Fruit fly (Drosophila melanogaster) whole organism, embryonic: ENCODE measurements around the gene CG17105.

Experiments used
- Ada2b ChIP-seq: fragments of 200-800 bp; sonication (Bioruptor generic); IDR thresholded peaks from 2 replicates; pipeline ENCODE4 v1.3.6; 2022; ENCODE audit warnings: missing biosample characterization, missing genetic modification characterization
- CG10147 ChIP-seq: fragments of 200-800 bp; sonication (Bioruptor generic); optimal IDR thresholded peaks from 2 replicates; lab custom pipeline; 2019; ENCODE audit warnings: missing biosample characterization, mild to moderate bottlenecking, missing genetic modification characterization, moderate library complexity
- CG10565 ChIP-seq: fragments of 200-800 bp; sonication (Bioruptor generic); optimal IDR thresholded peaks from 3 replicates; lab custom pipeline; 2016; ENCODE audit warnings: missing biosample characterization, mild to moderate bottlenecking, missing genetic modification characterization
- CG10654 ChIP-seq: fragments of 200-800 bp; sonication (Bioruptor generic); optimal IDR thresholded peaks from 2 replicates; lab custom pipeline; 2016; ENCODE audit warnings: missing biosample characterization, missing genetic modification characterization
- CG11247 ChIP-seq: fragments of 200-800 bp; sonication (Bioruptor generic); IDR thresholded peaks from 2 replicates; pipeline ENCODE4 v1.3.6; 2022; ENCODE audit warnings: missing biosample characterization, missing genetic modification characterization
- CG14965 ChIP-seq: fragments of 200-800 bp; sonication (Bioruptor generic); optimal IDR thresholded peaks from 2 replicates; lab custom pipeline; 2016; ENCODE audit warnings: missing biosample characterization, missing genetic modification characterization, borderline replicate concordance
- CG15011 ChIP-seq: fragments of 200-800 bp; sonication (Bioruptor generic); optimal IDR thresholded peaks from 3 replicates; lab custom pipeline; 2018; ENCODE audit warnings: missing biosample characterization, mild to moderate bottlenecking, missing genetic modification characterization
- CG15073 ChIP-seq: fragments of 200-800 bp; sonication (Bioruptor generic); optimal IDR thresholded peaks from 2 replicates; lab custom pipeline; 2016; ENCODE audit warnings: missing biosample characterization, missing genetic modification characterization
- CG34422 ChIP-seq: fragments of 200-800 bp; sonication (Bioruptor generic); IDR thresholded peaks from 3 replicates; pipeline ENCODE4 v1.3.6; 2022; ENCODE audit warnings: missing biosample characterization, missing genetic modification characterization
- CG3995 ChIP-seq: fragments of 200-800 bp; sonication (Bioruptor generic); optimal IDR thresholded peaks from 3 replicates; lab custom pipeline; 2016; ENCODE audit warnings: missing biosample characterization, missing genetic modification characterization
- CG7372 ChIP-seq: fragments of 200-800 bp; sonication (Bioruptor generic); IDR thresholded peaks from 2 replicates; pipeline ENCODE4 v1.3.6; 2022; ENCODE audit warnings: missing biosample characterization, missing genetic modification characterization
- CG7745 ChIP-seq: fragments of 200-800 bp; sonication (Bioruptor generic); optimal IDR thresholded peaks from 2 replicates; lab custom pipeline; 2018; ENCODE audit warnings: missing biosample characterization, mild to moderate bottlenecking, missing genetic modification characterization, moderate library complexity
- CG7987 ChIP-seq: fragments of 200-800 bp; sonication (Bioruptor generic); optimal IDR thresholded peaks from 2 replicates; lab custom pipeline; 2018; ENCODE audit warnings: missing biosample characterization, mild to moderate bottlenecking, missing genetic modification characterization, moderate library complexity
- CG9609 ChIP-seq: fragments of 200-800 bp; sonication (Bioruptor generic); optimal IDR thresholded peaks from 3 replicates; lab custom pipeline; 2016; ENCODE audit warnings: missing biosample characterization, missing genetic modification characterization
- CG9797 ChIP-seq: fragments of 200-800 bp; sonication (Bioruptor generic); optimal IDR thresholded peaks from 3 replicates; lab custom pipeline; 2018; ENCODE audit warnings: missing biosample characterization, mild to moderate bottlenecking, missing genetic modification characterization
- CG9932 ChIP-seq: fragments of 200-800 bp; sonication (Bioruptor generic); IDR thresholded peaks from 2 replicates; pipeline ENCODE4 v1.3.6; 2022; ENCODE audit warnings: missing biosample characterization, missing genetic modification characterization
- Chrac-16 ChIP-seq: fragments of 200-800 bp; sonication (Bioruptor generic); optimal IDR thresholded peaks from 3 replicates; lab custom pipeline; 2016; ENCODE audit warnings: missing biosample characterization, missing genetic modification characterization
- CoRest ChIP-seq: fragments of 200-800 bp; sonication (Bioruptor generic); optimal IDR thresholded peaks from 3 replicates; lab custom pipeline; 2018; ENCODE audit warnings: missing biosample characterization, mild to moderate bottlenecking, missing genetic modification characterization, moderate library complexity
- D19B ChIP-seq: fragments of 200-800 bp; sonication (Bioruptor generic); optimal IDR thresholded peaks from 2 replicates; lab custom pipeline; 2017; ENCODE audit warnings: missing biosample characterization, mild to moderate bottlenecking, missing genetic modification characterization
- Doc3 ChIP-seq: fragments of 200-800 bp; sonication (Bioruptor generic); IDR thresholded peaks from 3 replicates; pipeline ENCODE4 v1.3.6; 2022; ENCODE audit warnings: missing biosample characterization, missing genetic modification characterization; ENCODE audit not compliant: partially characterized antibody
- GATAe ChIP-seq: fragments of 200-800 bp; sonication (Bioruptor generic); conservative IDR thresholded peaks from 2 replicates; pipeline ENCODE4 v1.3.6; 2022; ENCODE audit warnings: missing biosample characterization, missing genetic modification characterization
- HmgD ChIP-seq: fragments of 200-800 bp; sonication (Bioruptor generic); optimal IDR thresholded peaks from 3 replicates; lab custom pipeline; 2016; ENCODE audit warnings: missing biosample characterization, missing genetic modification characterization
- Lim3 ChIP-seq: fragments of 200-800 bp; sonication (Bioruptor generic); IDR thresholded peaks from 2 replicates; pipeline ENCODE4 v1.3.6; 2022; ENCODE audit warnings: missing biosample characterization, missing genetic modification characterization
- Max ChIP-seq: fragments of 200-800 bp; sonication (Bioruptor generic); optimal IDR thresholded peaks from 2 replicates; lab custom pipeline; 2016; ENCODE audit warnings: missing biosample characterization, mild to moderate bottlenecking, missing genetic modification characterization
- Nf-YC ChIP-seq: fragments of 200-800 bp; optimal IDR thresholded peaks from 3 replicates; lab custom pipeline; 2019; ENCODE audit warnings: missing biosample characterization, mild to moderate bottlenecking, missing genetic modification characterization, moderate library complexity
- Stat92E ChIP-seq, 3 experiments: fragments of >200 bp in 2 of 3; fragments of 200-800 bp in 1 of 3; sonication (Bioruptor generic) in 1 of 3; optimal IDR thresholded peaks; 2 replicates each; lab custom pipeline; 2017 to 2019; ENCODE audit warnings: missing biosample characterization in 3 of 3, missing genetic modification characterization in 3 of 3, mild to moderate bottlenecking in 1 of 3, moderate library complexity in 1 of 3
- Trl ChIP-seq, 3 experiments: fragments of >200 bp in 2 of 3; fragments of 200-800 bp in 1 of 3; sonication (Bioruptor generic) in 1 of 3; optimal IDR thresholded peaks; 2 replicates in 1 of 3; 3 replicates in 2 of 3; lab custom pipeline; 2016 to 2017; ENCODE audit warnings: missing biosample characterization in 1 of 3, missing genetic modification characterization in 1 of 3
- ara ChIP-seq: fragments of 200-800 bp; sonication (Bioruptor generic); IDR thresholded peaks from 2 replicates; pipeline ENCODE4 v1.3.6; 2022; ENCODE audit warnings: missing biosample characterization, missing genetic modification characterization
- ash1 ChIP-seq: fragments of 200-800 bp; sonication (Bioruptor generic); optimal IDR thresholded peaks from 2 replicates; lab custom pipeline; 2018; ENCODE audit warnings: missing biosample characterization, mild to moderate bottlenecking, missing genetic modification characterization
- chm ChIP-seq: fragments of 200-800 bp; sonication (Bioruptor generic); IDR thresholded peaks from 2 replicates; pipeline ENCODE4 v1.3.6; 2022; ENCODE audit warnings: missing biosample characterization, missing genetic modification characterization
- ems ChIP-seq: fragments of 200-800 bp; sonication (Bioruptor generic); optimal IDR thresholded peaks from 3 replicates; lab custom pipeline; 2016; ENCODE audit warnings: missing biosample characterization, missing genetic modification characterization
- exex ChIP-seq: fragments of 200-800 bp; sonication (Bioruptor generic); optimal IDR thresholded peaks from 4 replicates; lab custom pipeline; 2018; ENCODE audit warnings: missing biosample characterization, mild to moderate bottlenecking, missing genetic modification characterization, moderate library complexity
- gcm2 ChIP-seq: fragments of 200-800 bp; sonication (Bioruptor generic); optimal IDR thresholded peaks from 2 replicates; lab custom pipeline; 2016; ENCODE audit warnings: missing biosample characterization, missing genetic modification characterization
- ind ChIP-seq: fragments of 200-800 bp; sonication (Bioruptor generic); optimal IDR thresholded peaks from 3 replicates; lab custom pipeline; 2016; ENCODE audit warnings: missing biosample characterization, missing genetic modification characterization
- jigr1 ChIP-seq: fragments of 200-800 bp; sonication (Bioruptor generic); IDR thresholded peaks from 3 replicates; pipeline ENCODE4 v1.3.6; 2022; ENCODE audit warnings: missing biosample characterization, missing genetic modification characterization
- jing ChIP-seq: fragments of 200-800 bp; sonication (Bioruptor generic); optimal IDR thresholded peaks from 2 replicates; lab custom pipeline; 2018; ENCODE audit warnings: missing biosample characterization, mild to moderate bottlenecking, missing genetic modification characterization
- lilli ChIP-seq: fragments of 200-800 bp; sonication (Bioruptor generic); optimal IDR thresholded peaks from 3 replicates; lab custom pipeline; 2016; ENCODE audit warnings: missing biosample characterization, missing genetic modification characterization
- lov ChIP-seq, 2 experiments: fragments of 200-800 bp in 1 of 2; fragments of >200 bp in 1 of 2; sonication (Bioruptor generic) in 1 of 2; IDR thresholded peaks in 1 of 2; optimal IDR thresholded peaks in 1 of 2; 2 replicates in 1 of 2; 3 replicates in 1 of 2; pipeline versions ENCODE4 v1.3.6 to Lab custom; 2017 to 2022; ENCODE audit warnings: missing biosample characterization in 1 of 2, missing genetic modification characterization in 1 of 2
- nom ChIP-seq: fragments of 200-800 bp; sonication (Bioruptor generic); optimal IDR thresholded peaks from 2 replicates; lab custom pipeline; 2017; ENCODE audit warnings: missing biosample characterization, missing genetic modification characterization, mild to moderate bottlenecking, moderate library complexity, missing genetic modification reagents
- ranshi ChIP-seq: fragments of 200-800 bp; sonication (Bioruptor generic); IDR thresholded peaks from 2 replicates; pipeline ENCODE4 v1.3.6; 2022; ENCODE audit warnings: missing biosample characterization, missing genetic modification characterization
- repo ChIP-seq: fragments of 200-800 bp; sonication (Bioruptor generic); optimal IDR thresholded peaks from 2 replicates; lab custom pipeline; 2016; ENCODE audit warnings: missing biosample characterization, missing genetic modification characterization
- rib ChIP-seq: fragments of 200-800 bp; sonication (Bioruptor generic); IDR thresholded peaks from 2 replicates; pipeline ENCODE4 v1.3.6; 2022; ENCODE audit warnings: missing biosample characterization, missing genetic modification characterization
- schlank ChIP-seq: fragments of 200-800 bp; sonication (Bioruptor generic); optimal IDR thresholded peaks from 2 replicates; lab custom pipeline; 2018; ENCODE audit warnings: missing biosample characterization, mild to moderate bottlenecking, missing genetic modification characterization
- scrt ChIP-seq: fragments of 200-800 bp; sonication (Bioruptor generic); optimal IDR thresholded peaks from 2 replicates; lab custom pipeline; 2018; ENCODE audit warnings: missing biosample characterization, mild to moderate bottlenecking, missing genetic modification characterization, moderate library complexity
- slbo ChIP-seq: fragments of 200-800 bp; sonication (Bioruptor generic); IDR thresholded peaks from 2 replicates; pipeline ENCODE4 v1.3.6; 2022; ENCODE audit warnings: missing biosample characterization, missing genetic modification characterization
- sug ChIP-seq: fragments of 200-800 bp; optimal IDR thresholded peaks from 2 replicates; lab custom pipeline; 2019; ENCODE audit warnings: missing biosample characterization, mild to moderate bottlenecking, missing genetic modification characterization, moderate library complexity
- tna ChIP-seq: fragments of 200-800 bp; sonication (Bioruptor generic); IDR thresholded peaks from 2 replicates; pipeline ENCODE4 v1.3.6; 2022; ENCODE audit warnings: missing biosample characterization, missing genetic modification characterization; ENCODE audit not compliant: partially characterized antibody
- wdn ChIP-seq: fragments of 200-800 bp; sonication (Bioruptor generic); IDR thresholded peaks from 2 replicates; pipeline ENCODE4 v1.3.6; 2022; ENCODE audit warnings: missing biosample characterization, missing genetic modification characterization
- zen ChIP-seq: fragments of 200-800 bp; sonication (Bioruptor generic); optimal IDR thresholded peaks from 3 replicates; lab custom pipeline; 2018; ENCODE audit warnings: missing biosample characterization, mild to moderate bottlenecking, missing genetic modification characterization, moderate library complexity
- zf30C ChIP-seq: fragments of 200-800 bp; sonication (Bioruptor generic); optimal IDR thresholded peaks from 3 replicates; lab custom pipeline; 2018; ENCODE audit warnings: missing biosample characterization, mild to moderate bottlenecking, missing genetic modification characterization

The CG17105 gene

DNA sequence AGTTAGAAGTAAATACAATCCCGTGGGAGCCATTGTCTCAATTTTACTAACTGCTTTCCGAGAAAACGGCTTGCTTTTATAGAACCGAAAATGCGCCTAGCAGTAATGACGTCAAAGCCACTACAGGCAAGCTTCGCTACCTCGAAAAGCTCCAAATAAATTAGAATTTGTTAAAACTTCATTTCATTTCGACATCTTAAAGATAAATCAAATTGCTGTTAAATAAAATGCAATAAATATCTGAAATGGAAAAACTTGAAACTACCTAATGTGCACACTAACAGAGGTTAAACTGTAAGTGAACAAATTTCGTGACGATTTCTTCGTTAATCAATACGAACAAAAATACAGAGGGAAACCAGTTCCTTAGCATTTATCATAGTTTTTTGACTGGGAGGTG is 17.2 kb downstream of the CG17105 start, which contains the start of gene CG7300 (continued):
- peak; percentile 70 for TF ChIP-seq CG9932 (GFP tag; lab: Robert Waterston, UW)
- TF ChIP-seq CG7987 (GFP tag; lab: Kevin White, UChicago), result no peak
- 0 out of 2 replicates have a peak, but pooled peaks have one; percentile 43 for TF ChIP-seq wdn (GFP tag; lab: Robert Waterston, UW)
- peak; percentile 11 for TF ChIP-seq D19B (GFP tag; lab: Kevin White, UChicago)
- no peak for TF ChIP-seq HmgD
- no peak for TF ChIP-seq jigr1
- no peak for TF ChIP-seq CG15073 (GFP tag; lab: Kevin White, UChicago)
- TF ChIP-seq exex (tag; lab: Kevin White, UChicago), result no peak
- peak; percentile 17 for TF ChIP-seq jing (GFP tag; lab: Kevin White, UChicago)
- no peak for TF ChIP-seq zen (tag; lab: Kevin White, UChicago)
- peak; percentile 26 for TF ChIP-seq scrt (GFP tag; lab: Kevin White, UChicago)
- TF ChIP-seq CG10654, result no peak
- TF ChIP-seq sug, result no peak
- no peak for TF ChIP-seq lov (optimal IDR thresholded peaks at IDR 0.05; lab: Kevin White, UChicago)
- no peak for TF ChIP-seq lov (GFP tag; IDR thresholded peaks at IDR 0.05; lab: Robert Waterston, UW)
- no peak for TF ChIP-seq CG14965
- no peak for TF ChIP-seq Stat92E (GFP tag; optimal IDR thresholded peaks at IDR 0.05; lab: Kevin White, UChicago)
- TF ChIP-seq CG11247, result peak; percentile 70
- no peak for TF ChIP-seq Ada2b (GFP tag; lab: Robert Waterston, UW)
- no peak for TF ChIP-seq rib (GFP tag; lab: Robert Waterston, UW)
- no peak for TF ChIP-seq CG9797
- peak; percentile 28 for TF ChIP-seq CG9609 (GFP tag; lab: Kevin White, UChicago)
- peak; percentile 70; the same call in 1 of the 2 replicates for TF ChIP-seq ara (GFP tag; lab: Robert Waterston, UW)
- TF ChIP-seq ems, result peak; percentile 29
- no peak for TF ChIP-seq Lim3
- no peak for TF ChIP-seq zf30C (GFP tag; lab: Kevin White, UChicago)
- no peak for TF ChIP-seq CG3995 (GFP tag; lab: Kevin White, UChicago)
- peak; percentile 42; the same call in 1 of the 2 replicates for TF ChIP-seq chm (GFP tag; lab: Robert Waterston, UW)
- peak; percentile 39 for TF ChIP-seq Chrac-16 (GFP tag; lab: Kevin White, UChicago)
- peak; percentile 16 for TF ChIP-seq Max (GFP tag; lab: Kevin White, UChicago)
- no peak for TF ChIP-seq gcm2
- TF ChIP-seq slbo (GFP tag; lab: Robert Waterston, UW), result peak; percentile 81
- peak; percentile 62 for TF ChIP-seq lilli (GFP tag; lab: Kevin White, UChicago)
- no peak for TF ChIP-seq repo (GFP tag; lab: Kevin White, UChicago)
- TF ChIP-seq ind (GFP tag; lab: Kevin White, UChicago), result peak; percentile 63
- no peak for TF ChIP-seq ranshi (GFP tag; lab: Robert Waterston, UW)
- 0 out of 2 replicates have a peak, but pooled peaks have one; percentile 40 for TF ChIP-seq GATAe
- no peak for TF ChIP-seq Doc3 (GFP tag; lab: Robert Waterston, UW)
- no peak for TF ChIP-seq CG15011 (GFP tag; lab: Kevin White, UChicago)
- TF ChIP-seq CoRest, result peak; percentile 48
- TF ChIP-seq nom, result no peak
- no peak for TF ChIP-seq ash1 (GFP tag; lab: Kevin White, UChicago)
- no peak for TF ChIP-seq CG7745
- TF ChIP-seq CG10147 (GFP tag; lab: Kevin White, UChicago), result peak; percentile 76
- TF ChIP-seq tna (GFP tag; lab: Robert Waterston, UW), result no peak
- TF ChIP-seq CG10565 (GFP tag; lab: Kevin White, UChicago), result no peak
- no peak for TF ChIP-seq Nf-YC (tag; lab: Kevin White, UChicago)
- TF ChIP-seq CG34422 (GFP tag; lab: Robert Waterston, UW), result no peak
- TF ChIP-seq CG7372 (GFP tag; lab: Robert Waterston, UW), result peak; percentile 58; the same call in 1 of the 2 replicates
- TF ChIP-seq Trl (optimal IDR thresholded peaks at IDR 0.05; lab: Kevin White, UChicago), result no peak
- peak; percentile 32 for TF ChIP-seq Trl (GFP tag; optimal IDR thresholded peaks at IDR 0.05; lab: Kevin White, UChicago)
- peak; percentile 8 for TF ChIP-seq schlank (tag; lab: Kevin White, UChicago)
